Worm (Caenorhabditis elegans): ENCODE measurements around the gene decr-1.2.

DNA sequence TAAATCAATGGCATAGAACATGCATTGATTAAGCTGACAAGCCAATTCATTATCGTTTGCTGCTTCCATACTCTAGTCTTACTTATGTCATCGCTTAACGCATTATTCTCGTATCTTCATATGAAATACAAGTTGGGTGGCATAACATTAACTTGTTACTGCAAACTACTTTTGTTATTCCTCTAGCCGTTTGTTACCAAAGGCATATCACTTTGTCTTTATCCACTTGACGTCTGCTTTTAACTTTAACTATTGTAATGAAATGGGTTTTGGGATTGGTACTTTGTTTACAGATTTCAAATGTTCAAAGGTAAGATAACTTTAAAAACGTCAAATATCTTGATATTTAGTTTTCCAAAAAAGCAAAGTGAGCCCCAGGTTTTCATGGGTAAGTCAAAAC, 9.4 kb upstream of the decr-1.2 start, which contains the start of gene W01C9.2:
- TF ChIP-seq F13C5.2 (tag; optimal IDR thresholded peaks at IDR 0.05) (no peak), hnd-1 (tag; optimal IDR thresholded peaks at IDR 0.05) (no peak), ceh-36 (tag; optimal IDR thresholded peaks at IDR 0.05) (no peak), ama-1 (optimal IDR thresholded peaks at IDR 0.05) (no peak), sea-1 (GFP tag; conservative IDR thresholded peaks at IDR 0.05) (no peak), B0310.2 (tag; optimal IDR thresholded peaks at IDR 0.05) (no peak)
